Worm (Caenorhabditis elegans) whole organism, young adult: Measurements from ENCODE around the gene sorf-1.

ENCODE experiments used
- F57A8.1 ChIP-seq: fragments of 200-800 bp; sonication (Bioruptor generic); optimal IDR thresholded peaks from 2 replicates; lab custom pipeline; 2018; ENCODE audit warnings: mild to moderate bottlenecking, missing genetic modification characterization, moderate library complexity, missing compliant biosample characterization
- F57C9.4 ChIP-seq: sonication (generic microtip); optimal IDR thresholded peaks from 2 replicates; lab custom pipeline; 2017; ENCODE audit warnings: mild to moderate bottlenecking, missing genetic modification characterization, missing compliant biosample characterization
- Y53F4B.3 ChIP-seq: fragments of 200-800 bp; sonication (Bioruptor generic); IDR thresholded peaks from 2 replicates; pipeline ENCODE4 v1.3.6; 2022; ENCODE audit warnings: missing genetic modification reagents, missing genetic modification characterization, missing compliant biosample characterization
- ccch-3 ChIP-seq: fragments of 200-800 bp; sonication (Bioruptor generic); optimal IDR thresholded peaks from 2 replicates; lab custom pipeline; 2018; ENCODE audit warnings: mild to moderate bottlenecking, missing genetic modification characterization, missing compliant biosample characterization
- cebp-2 ChIP-seq: fragments of 200-800 bp; sonication (Bioruptor generic); IDR thresholded peaks from 2 replicates; pipeline ENCODE4 v1.3.6; 2022; ENCODE audit warnings: missing genetic modification characterization, missing compliant biosample characterization
- ets-4 ChIP-seq: fragments of 200-800 bp; sonication (Bioruptor generic); optimal IDR thresholded peaks from 2 replicates; lab custom pipeline; 2018; ENCODE audit warnings: mild to moderate bottlenecking, missing genetic modification characterization, missing compliant biosample characterization
- let-526 ChIP-seq: fragments of 200-800 bp; sonication (Bioruptor generic); IDR thresholded peaks from 2 replicates; pipeline ENCODE4 v1.3.6; 2022; ENCODE audit warnings: missing genetic modification reagents, missing genetic modification characterization, missing compliant biosample characterization
- pbrm-1 ChIP-seq: fragments of 200-800 bp; sonication (Bioruptor generic); IDR thresholded peaks from 2 replicates; pipeline ENCODE4 v1.3.6; 2022; ENCODE audit warnings: missing genetic modification reagents, missing genetic modification characterization, missing compliant biosample characterization

ce11 chrX:3400387-3400786 lies 21.3 kb upstream of the sorf-1 start:
- TF ChIP-seq ccch-3 (GFP tag; lab: Kevin White, UChicago) (no peak), F57A8.1 (no peak), Y53F4B.3 (GFP tag; lab: Robert Waterston, UW) (no peak), cebp-2 (no peak), ets-4 (GFP tag; lab: Kevin White, UChicago) (no peak), pbrm-1 (no peak), let-526 (GFP tag; lab: Robert Waterston, UW) (no peak), F57C9.4 (tag; lab: Kevin White, UChicago) (no peak)
